Fruit fly (Drosophila melanogaster) whole organism, embryonic: Measurements from ENCODE around the gene ssp3.

Experiments
- Atf3 ChIP-seq: fragments of 200-800 bp; sonication (Bioruptor generic); optimal IDR thresholded peaks from 3 replicates; lab custom pipeline; 2016; ENCODE audit warnings: missing biosample characterization, missing genetic modification characterization
- Atf6 ChIP-seq: fragments of 200-800 bp; sonication (Bioruptor generic); IDR thresholded peaks from 2 replicates; pipeline ENCODE4 v1.3.6; 2022; ENCODE audit warnings: missing biosample characterization, missing genetic modification characterization
- Bgb ChIP-seq: fragments of 200-800 bp; sonication (Bioruptor generic); IDR thresholded peaks from 2 replicates; pipeline ENCODE4 v1.3.6; 2022; ENCODE audit warnings: missing biosample characterization, missing genetic modification characterization; ENCODE audit not compliant: partially characterized antibody
- C15 ChIP-seq: fragments of 200-800 bp; sonication (Bioruptor generic); IDR thresholded peaks from 3 replicates; pipeline ENCODE4 v1.3.6; 2022; ENCODE audit warnings: missing biosample characterization, missing genetic modification characterization
- CG14860 ChIP-seq: fragments of 200-800 bp; sonication (Bioruptor generic); IDR thresholded peaks from 3 replicates; pipeline ENCODE4 v1.3.6; 2022; ENCODE audit warnings: missing biosample characterization, missing genetic modification characterization; ENCODE audit not compliant: partially characterized antibody
- CG15479 ChIP-seq: fragments of 200-800 bp; sonication (Bioruptor generic); optimal IDR thresholded peaks from 3 replicates; lab custom pipeline; 2019; ENCODE audit warnings: missing biosample characterization, mild to moderate bottlenecking, missing genetic modification characterization, moderate library complexity
- CG16813 ChIP-seq: fragments of 200-800 bp; sonication (Bioruptor generic); IDR thresholded peaks from 3 replicates; pipeline ENCODE4 v1.3.6; 2022; ENCODE audit warnings: missing biosample characterization, missing genetic modification characterization; ENCODE audit not compliant: partially characterized antibody
- CG33557 ChIP-seq: fragments of 200-800 bp; sonication (Bioruptor generic); optimal IDR thresholded peaks from 2 replicates; lab custom pipeline; 2019; ENCODE audit warnings: missing biosample characterization, mild to moderate bottlenecking, missing genetic modification characterization, moderate library complexity
- CG4282 ChIP-seq: fragments of 200-800 bp; sonication (Bioruptor generic); optimal IDR thresholded peaks from 2 replicates; lab custom pipeline; 2016; ENCODE audit warnings: missing biosample characterization, missing genetic modification characterization
- CG7271 ChIP-seq: fragments of 200-800 bp; sonication (Bioruptor generic); optimal IDR thresholded peaks from 2 replicates; lab custom pipeline; 2018; ENCODE audit warnings: missing biosample characterization, mild to moderate bottlenecking, missing genetic modification characterization, moderate library complexity
- CG8281 ChIP-seq: fragments of 200-800 bp; sonication (Bioruptor generic); optimal IDR thresholded peaks from 2 replicates; lab custom pipeline; 2018; ENCODE audit warnings: missing biosample characterization, mild to moderate bottlenecking, missing genetic modification characterization, moderate library complexity
- CG9609 ChIP-seq: fragments of 200-800 bp; sonication (Bioruptor generic); optimal IDR thresholded peaks from 3 replicates; lab custom pipeline; 2016; ENCODE audit warnings: missing biosample characterization, missing genetic modification characterization
- Camta ChIP-seq: fragments of 200-800 bp; sonication (Bioruptor generic); optimal IDR thresholded peaks from 2 replicates; lab custom pipeline; 2016; ENCODE audit warnings: missing biosample characterization, missing genetic modification characterization
- Dbx ChIP-seq: fragments of 200-800 bp; sonication (Bioruptor generic); IDR thresholded peaks from 3 replicates; pipeline ENCODE4 v1.3.6; 2022; ENCODE audit warnings: missing biosample characterization, missing genetic modification characterization
- Gsc ChIP-seq: fragments of 200-800 bp; sonication (Bioruptor generic); IDR thresholded peaks from 2 replicates; pipeline ENCODE4 v1.3.6; 2022; ENCODE audit warnings: missing biosample characterization, missing genetic modification characterization
- Kr ChIP-seq: fragments of 200-800 bp; sonication (Bioruptor generic); optimal IDR thresholded peaks from 2 replicates; lab custom pipeline; 2017; ENCODE audit warnings: missing biosample characterization, mild to moderate bottlenecking, missing genetic modification characterization
- Lhr ChIP-seq: fragments of 200-800 bp; sonication (Bioruptor generic); optimal IDR thresholded peaks from 3 replicates; lab custom pipeline; 2017; ENCODE audit warnings: mild to moderate bottlenecking, missing biosample characterization, missing genetic modification reagents, missing genetic modification characterization
- Lim3 ChIP-seq: fragments of 200-800 bp; sonication (Bioruptor generic); IDR thresholded peaks from 2 replicates; pipeline ENCODE4 v1.3.6; 2022; ENCODE audit warnings: missing biosample characterization, missing genetic modification characterization
- Mad ChIP-seq: fragments of 200-800 bp; sonication (Bioruptor generic); optimal IDR thresholded peaks from 2 replicates; lab custom pipeline; 2016; ENCODE audit warnings: missing biosample characterization, missing genetic modification characterization
- Ptx1 ChIP-seq: fragments of 200-800 bp; sonication (Bioruptor generic); IDR thresholded peaks from 2 replicates; pipeline ENCODE4 v1.3.6; 2022; ENCODE audit warnings: missing biosample characterization, missing genetic modification characterization
- Scr ChIP-seq: fragments of 200-800 bp; sonication (Bioruptor generic); IDR thresholded peaks from 2 replicates; pipeline ENCODE4 v1.3.6; 2022; ENCODE audit warnings: missing biosample characterization, missing genetic modification characterization; ENCODE audit not compliant: partially characterized antibody
- Spps ChIP-seq: fragments of 200-800 bp; sonication (Bioruptor generic); optimal IDR thresholded peaks from 2 replicates; lab custom pipeline; 2018; ENCODE audit warnings: missing biosample characterization, mild to moderate bottlenecking, missing genetic modification characterization
- Sry-β ChIP-seq: fragments of 200-800 bp; sonication (Bioruptor generic); optimal IDR thresholded peaks from 2 replicates; lab custom pipeline; 2018; ENCODE audit warnings: missing biosample characterization, mild to moderate bottlenecking, missing genetic modification characterization, moderate library complexity
- Stat92E ChIP-seq, 3 experiments: fragments of >200 bp in 2 of 3; fragments of 200-800 bp in 1 of 3; sonication (Bioruptor generic) in 1 of 3; optimal IDR thresholded peaks; 2 replicates each; lab custom pipeline; 2017 to 2019; ENCODE audit warnings: missing biosample characterization in 3 of 3, missing genetic modification characterization in 3 of 3, mild to moderate bottlenecking in 1 of 3, moderate library complexity in 1 of 3
- Taf1 ChIP-seq: fragments of 200-800 bp; sonication (Bioruptor generic); IDR thresholded peaks from 2 replicates; pipeline ENCODE4 v1.3.6; 2022; ENCODE audit warnings: missing biosample characterization, missing genetic modification characterization
- Trl ChIP-seq, 3 experiments: fragments of >200 bp in 2 of 3; fragments of 200-800 bp in 1 of 3; sonication (Bioruptor generic) in 1 of 3; optimal IDR thresholded peaks; 2 replicates in 1 of 3; 3 replicates in 2 of 3; lab custom pipeline; 2016 to 2017; ENCODE audit warnings: missing biosample characterization in 1 of 3, missing genetic modification characterization in 1 of 3
- Usf ChIP-seq: fragments of 200-800 bp; sonication (Bioruptor generic); optimal IDR thresholded peaks from 2 replicates; lab custom pipeline; 2017; ENCODE audit warnings: missing genotype, missing biosample characterization, missing genetic modification characterization
- Vsx1 ChIP-seq: fragments of 200-800 bp; sonication (Bioruptor generic); optimal IDR thresholded peaks from 2 replicates; lab custom pipeline; 2017; ENCODE audit warnings: missing biosample characterization, mild to moderate bottlenecking, missing genetic modification characterization, missing genetic modification reagents
- Xbp1 ChIP-seq: fragments of 200-800 bp; sonication (Bioruptor generic); optimal IDR thresholded peaks from 3 replicates; lab custom pipeline; 2016; ENCODE audit warnings: missing biosample characterization, mild to moderate bottlenecking, missing genetic modification characterization
- Xrp1 ChIP-seq: fragments of 200-800 bp; sonication (Bioruptor generic); IDR thresholded peaks from 2 replicates; pipeline ENCODE4 v1.3.6; 2022; ENCODE audit warnings: missing biosample characterization, missing genetic modification characterization
- YL-1 ChIP-seq: fragments of 200-800 bp; sonication (Bioruptor generic); optimal IDR thresholded peaks from 3 replicates; lab custom pipeline; 2017; ENCODE audit warnings: missing biosample characterization, mild to moderate bottlenecking, missing genetic modification characterization
- ara ChIP-seq: fragments of 200-800 bp; sonication (Bioruptor generic); IDR thresholded peaks from 2 replicates; pipeline ENCODE4 v1.3.6; 2022; ENCODE audit warnings: missing biosample characterization, missing genetic modification characterization
- bbx ChIP-seq: fragments of 200-800 bp; sonication (Bioruptor generic); IDR thresholded peaks from 2 replicates; pipeline ENCODE4 v1.3.6; 2022; ENCODE audit warnings: missing biosample characterization, missing genetic modification characterization; ENCODE audit not compliant: partially characterized antibody
- btn ChIP-seq: fragments of 200-800 bp; sonication (Bioruptor generic); optimal IDR thresholded peaks from 2 replicates; lab custom pipeline; 2016; ENCODE audit warnings: missing biosample characterization, missing genetic modification characterization
- cg ChIP-seq: fragments of 200-800 bp; sonication (Bioruptor generic); optimal IDR thresholded peaks from 3 replicates; lab custom pipeline; 2019; ENCODE audit warnings: missing biosample characterization, mild to moderate bottlenecking, missing genetic modification characterization, moderate library complexity
- corto ChIP-seq: fragments of 200-800 bp; sonication (Bioruptor generic); optimal IDR thresholded peaks from 2 replicates; lab custom pipeline; 2016; ENCODE audit warnings: missing biosample characterization, mild to moderate bottlenecking, missing genetic modification characterization, moderate library complexity
- croc ChIP-seq: fragments of 200-800 bp; sonication (Bioruptor generic); conservative IDR thresholded peaks from 3 replicates; pipeline ENCODE4 v1.3.6; 2022; ENCODE audit warnings: missing biosample characterization, missing genetic modification characterization
- dan ChIP-seq: fragments of 200-800 bp; sonication (Bioruptor generic); IDR thresholded peaks from 2 replicates; pipeline ENCODE4 v1.3.6; 2022; ENCODE audit warnings: missing biosample characterization, missing genetic modification characterization
- eyg ChIP-seq: fragments of 200-800 bp; sonication (Bioruptor generic); optimal IDR thresholded peaks from 3 replicates; lab custom pipeline; 2016; ENCODE audit warnings: missing biosample characterization, missing genetic modification characterization
- fd64A ChIP-seq: fragments of 200-800 bp; sonication (Bioruptor generic); optimal IDR thresholded peaks from 3 replicates; lab custom pipeline; 2018; ENCODE audit warnings: missing biosample characterization, mild to moderate bottlenecking, missing genetic modification characterization
- knrl ChIP-seq: fragments of 200-800 bp; sonication (Bioruptor generic); IDR thresholded peaks from 3 replicates; pipeline ENCODE4 v1.3.6; 2022; ENCODE audit warnings: missing biosample characterization, missing genetic modification characterization; ENCODE audit not compliant: partially characterized antibody
- lbe ChIP-seq: fragments of 200-800 bp; sonication (Bioruptor generic); optimal IDR thresholded peaks from 2 replicates; lab custom pipeline; 2016; ENCODE audit warnings: missing biosample characterization, mild to moderate bottlenecking, missing genetic modification characterization
- nerfin-2 ChIP-seq: fragments of 200-800 bp; sonication (Bioruptor generic); IDR thresholded peaks from 2 replicates; pipeline ENCODE4 v1.3.6; 2022; ENCODE audit warnings: missing biosample characterization, missing genetic modification characterization; ENCODE audit not compliant: partially characterized antibody
- pita ChIP-seq: fragments of 200-800 bp; sonication (Bioruptor generic); optimal IDR thresholded peaks from 2 replicates; lab custom pipeline; 2017; ENCODE audit warnings: missing biosample characterization, mild to moderate bottlenecking, missing genetic modification characterization
- slp2 ChIP-seq: fragments of 200-800 bp; sonication (Bioruptor generic); optimal IDR thresholded peaks from 2 replicates; lab custom pipeline; 2016; ENCODE audit warnings: missing biosample characterization, missing genetic modification characterization
- sr ChIP-seq: fragments of 200-800 bp; sonication (Bioruptor generic); IDR thresholded peaks from 3 replicates; pipeline ENCODE4 v1.3.6; 2022; ENCODE audit warnings: missing biosample characterization, missing genetic modification characterization
- toy ChIP-seq: fragments of 200-800 bp; sonication (Bioruptor generic); IDR thresholded peaks from 2 replicates; pipeline ENCODE4 v1.3.6; 2022; ENCODE audit warnings: missing biosample characterization, missing genetic modification characterization
- trem ChIP-seq: fragments of 200-800 bp; optimal IDR thresholded peaks from 3 replicates; lab custom pipeline; 2019; ENCODE audit warnings: missing biosample characterization, mild to moderate bottlenecking, missing genetic modification characterization, moderate library complexity
- tx ChIP-seq: fragments of 200-800 bp; sonication (Bioruptor generic); optimal IDR thresholded peaks from 2 replicates; lab custom pipeline; 2016; ENCODE audit warnings: missing biosample characterization, missing genetic modification characterization
- zf30C ChIP-seq: fragments of 200-800 bp; sonication (Bioruptor generic); optimal IDR thresholded peaks from 3 replicates; lab custom pipeline; 2018; ENCODE audit warnings: missing biosample characterization, mild to moderate bottlenecking, missing genetic modification characterization

Gene ssp3

dm6 chr2L:18947515-18947998, 3.8 kb upstream of the ssp3 start (continued):
- TF ChIP-seq pita = no peak
- no peak for TF ChIP-seq CG8281 (tag; lab: Kevin White, UChicago)
- TF ChIP-seq CG33557 (GFP tag; lab: Kevin White, UChicago) = no peak
- TF ChIP-seq Vsx1 (GFP tag; lab: Kevin White, UChicago) = no peak
- no peak for TF ChIP-seq Sry-β (GFP tag; lab: Kevin White, UChicago)
- peak in 1 of 3 experiments; percentile 46 for TF ChIP-seq Stat92E (GFP tag; optimal IDR thresholded peaks at IDR 0.05; lab: Kevin White, UChicago)
- peak; percentile 38; the same call in 1 of the 3 replicates for TF ChIP-seq CG16813 (GFP tag; lab: Robert Waterston, UW)
- no peak for TF ChIP-seq trem
- no peak for TF ChIP-seq CG7271
- no peak for TF ChIP-seq CG9609 (GFP tag; lab: Kevin White, UChicago)
- no peak for TF ChIP-seq Ptx1
- peak; percentile 44; the same call in 1 of the 2 replicates for TF ChIP-seq nerfin-2 (GFP tag; lab: Robert Waterston, UW)
- no peak for TF ChIP-seq CG4282
- TF ChIP-seq bbx (GFP tag; lab: Robert Waterston, UW) = peak; percentile 33; the same call in 1 of the 2 replicates
- no peak for TF ChIP-seq toy (GFP tag; lab: Robert Waterston, UW)
- no peak for TF ChIP-seq Gsc (GFP tag; lab: Robert Waterston, UW)
- TF ChIP-seq CG14860 (GFP tag; lab: Robert Waterston, UW) = peak; percentile 29; the same call in 1 of the 3 replicates
- peak; percentile 35 for TF ChIP-seq cg (GFP tag; lab: Kevin White, UChicago)
- TF ChIP-seq lbe = no peak
- TF ChIP-seq YL-1 (GFP tag; lab: Kevin White, UChicago) = no peak
- TF ChIP-seq ara (GFP tag; lab: Robert Waterston, UW) = no peak
- no peak for TF ChIP-seq btn (GFP tag; lab: Kevin White, UChicago)
- peak; percentile 65 for TF ChIP-seq Lhr (GFP tag; lab: Kevin White, UChicago)
- no peak for TF ChIP-seq fd64A (GFP tag; lab: Kevin White, UChicago)
- TF ChIP-seq Camta (GFP tag; lab: Kevin White, UChicago) = no peak
- no peak for TF ChIP-seq Xbp1 (GFP tag; lab: Kevin White, UChicago)
- no peak for TF ChIP-seq tx
- TF ChIP-seq Scr = peak; percentile 37
- no peak for TF ChIP-seq Usf
- no peak for TF ChIP-seq Lim3 (GFP tag; lab: Robert Waterston, UW)
- no peak for TF ChIP-seq Trl (optimal IDR thresholded peaks at IDR 0.05; lab: Kevin White, UChicago)
- TF ChIP-seq Trl (GFP tag; optimal IDR thresholded peaks at IDR 0.05; lab: Kevin White, UChicago) = no peak
- no peak for TF ChIP-seq sr
- TF ChIP-seq dan (GFP tag; lab: Robert Waterston, UW) = no peak
- no peak for TF ChIP-seq slp2 (GFP tag; lab: Kevin White, UChicago)
- TF ChIP-seq Atf6 = no peak
- TF ChIP-seq eyg (GFP tag; lab: Kevin White, UChicago) = no peak
- no peak for TF ChIP-seq Xrp1 (GFP tag; lab: Robert Waterston, UW)
- no peak for TF ChIP-seq Kr (GFP tag; lab: Kevin White, UChicago)
- TF ChIP-seq croc = no peak
- no peak for TF ChIP-seq Atf3
- TF ChIP-seq corto (GFP tag; lab: Kevin White, UChicago) = no peak
- TF ChIP-seq Bgb (GFP tag; lab: Robert Waterston, UW) = 0 out of 2 replicates have a peak, but pooled peaks have one; percentile 18
- peak; percentile 5; the same call in 1 of the 3 replicates for TF ChIP-seq knrl
- TF ChIP-seq Taf1 (GFP tag; lab: Robert Waterston, UW) = no peak
- TF ChIP-seq Mad = no peak
- TF ChIP-seq C15 (GFP tag; lab: Robert Waterston, UW) = no peak
- TF ChIP-seq zf30C (GFP tag; lab: Kevin White, UChicago) = no peak
- no peak for TF ChIP-seq Dbx (GFP tag; lab: Robert Waterston, UW)
- no peak for TF ChIP-seq Spps (tag; lab: Kevin White, UChicago)
- TF ChIP-seq CG15479 (GFP tag; lab: Kevin White, UChicago) = peak; percentile 73
